Fruit fly (Drosophila melanogaster) ovary, adult (tissue): ENCODE results near the gene dyw.
A peak's percentile ranks its signal among the peaks of the same experiment; 100 is the strongest.

Experiments used
- CG17801 ChIP-seq: fragments of 200-800 bp; optimal IDR thresholded peaks from 2 replicates; lab custom pipeline; 2019; ENCODE audit warnings: missing biosample characterization, mild to moderate bottlenecking, missing genetic modification characterization, moderate library complexity; ENCODE audit not compliant: partially characterized antibody

Gene dyw

dm6 chrX:2658258-2658853 lies 35.3 kb downstream of the dyw start:
- TF ChIP-seq CG17801 = peak; percentile 5

DNA sequence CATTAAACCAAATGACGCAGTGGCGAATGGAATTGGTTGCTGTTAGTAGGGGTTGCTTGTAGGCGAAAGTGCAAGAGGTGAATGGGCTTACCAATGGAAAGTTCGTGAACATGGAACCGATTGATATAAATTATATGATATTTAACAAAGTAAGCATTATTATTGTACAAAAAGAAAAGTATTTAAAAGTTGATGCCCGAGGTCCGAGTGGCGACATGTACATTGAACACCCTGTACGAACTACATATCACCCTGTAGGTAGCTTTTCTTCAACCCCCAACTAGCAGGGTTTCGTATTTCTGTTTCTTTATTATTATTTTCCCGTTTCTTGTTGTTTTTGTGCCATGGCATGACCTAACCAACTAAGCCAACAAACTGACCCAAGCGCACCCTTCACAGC lies 36.5 kb downstream of the dyw start:
- no peak for TF ChIP-seq CG17801

DNA sequence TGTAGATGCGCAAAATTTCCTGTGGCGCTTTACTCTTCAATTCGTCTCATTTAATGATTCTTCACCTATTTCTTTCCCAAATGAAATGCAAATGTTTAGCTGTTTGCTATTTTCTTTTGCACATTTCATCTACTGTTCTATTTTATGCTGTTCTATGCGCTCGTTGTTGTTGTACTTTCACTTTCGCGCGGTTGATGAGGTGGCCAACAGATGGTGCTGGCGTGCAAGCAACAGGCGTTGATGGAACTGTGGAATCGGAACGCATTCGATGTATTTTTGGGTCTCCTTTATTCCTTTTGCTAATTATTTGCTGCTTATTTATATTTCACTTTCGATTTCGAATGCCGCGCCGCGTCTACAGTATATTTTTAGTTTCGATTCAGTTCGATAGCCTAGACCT lies 37.7 kb downstream of the dyw start:
- TF ChIP-seq CG17801 = no peak

DNA sequence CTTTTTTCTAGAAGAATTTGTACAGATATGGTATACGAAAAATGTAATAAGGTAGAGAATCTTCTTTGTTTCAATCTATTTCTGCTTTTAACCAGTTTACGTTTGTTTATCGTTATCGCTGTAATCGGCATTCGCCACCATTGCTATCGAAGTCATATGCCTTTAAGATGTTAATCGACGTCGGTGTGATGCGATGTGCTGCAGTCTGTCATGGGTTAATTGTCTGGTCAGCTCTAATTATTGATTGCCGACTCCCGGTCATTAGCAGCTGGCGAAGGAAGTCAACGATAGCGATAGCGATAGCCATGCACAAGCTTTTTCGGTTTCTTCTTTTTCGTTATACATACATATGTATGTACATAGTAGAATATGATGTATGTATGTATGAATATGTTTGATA lies 38.2 kb downstream of the dyw start:
- TF ChIP-seq CG17801 = no peak

- TF ChIP-seq CG17801 = peak; percentile 72
These were observed 40.0 kb downstream of the dyw start for dm6 chrX:2653533-2654296.

DNA sequence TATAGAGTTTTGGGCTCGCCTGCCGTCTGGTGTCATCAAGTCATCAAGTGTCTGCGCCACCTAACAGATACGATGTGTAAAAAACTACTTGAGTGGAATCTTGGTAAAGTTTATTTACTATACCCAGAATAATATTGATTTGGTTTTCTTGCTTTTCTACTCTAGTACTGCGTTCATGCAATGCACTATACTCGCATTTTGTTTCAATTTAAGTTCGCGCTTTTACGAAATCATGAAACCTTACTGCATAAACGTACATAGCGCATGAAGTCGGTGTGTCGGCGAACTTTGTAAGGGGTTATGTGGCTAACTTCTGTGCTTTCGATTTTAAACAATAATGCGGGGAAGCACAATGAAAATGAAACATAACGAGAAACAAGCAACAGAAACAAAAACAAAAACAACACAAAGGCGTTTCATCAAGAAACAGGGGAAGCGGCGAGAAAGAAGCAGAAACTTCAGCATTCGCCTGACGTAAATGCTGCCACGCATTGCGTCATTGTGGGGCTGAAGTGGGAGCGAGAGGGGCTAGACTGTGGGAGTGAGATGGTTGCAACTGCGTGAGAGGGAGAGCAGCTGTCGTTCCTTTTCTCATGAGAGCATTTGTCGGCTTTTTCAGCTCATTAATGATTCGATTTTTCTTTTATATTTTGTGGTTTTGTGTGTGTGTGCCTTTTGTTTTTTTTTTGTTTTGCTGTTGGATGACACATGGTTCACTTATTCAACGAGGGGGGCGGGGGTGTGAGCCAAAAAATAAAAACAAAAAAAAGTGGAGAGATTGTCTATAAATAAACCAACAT lies 41.4 kb downstream of the dyw start:
- no peak for TF ChIP-seq CG17801

dm6 chrX:2651128-2651527 lies 42.6 kb downstream of the dyw start:
- TF ChIP-seq CG17801 = no peak

dm6 chrX:2648959-2649358 lies 44.7 kb downstream of the dyw start:
- no peak for TF ChIP-seq CG17801

- TF ChIP-seq CG17801 = no peak
These were observed 45.6 kb downstream of the dyw start for dm6 chrX:2647950-2648613.

dm6 chrX:2647472-2647883 lies 46.2 kb downstream of the dyw start:
- TF ChIP-seq CG17801 = no peak

dm6 chrX:2646022-2646761 lies 47.5 kb downstream of the dyw start:
- TF ChIP-seq CG17801 = peak; percentile 94

DNA sequence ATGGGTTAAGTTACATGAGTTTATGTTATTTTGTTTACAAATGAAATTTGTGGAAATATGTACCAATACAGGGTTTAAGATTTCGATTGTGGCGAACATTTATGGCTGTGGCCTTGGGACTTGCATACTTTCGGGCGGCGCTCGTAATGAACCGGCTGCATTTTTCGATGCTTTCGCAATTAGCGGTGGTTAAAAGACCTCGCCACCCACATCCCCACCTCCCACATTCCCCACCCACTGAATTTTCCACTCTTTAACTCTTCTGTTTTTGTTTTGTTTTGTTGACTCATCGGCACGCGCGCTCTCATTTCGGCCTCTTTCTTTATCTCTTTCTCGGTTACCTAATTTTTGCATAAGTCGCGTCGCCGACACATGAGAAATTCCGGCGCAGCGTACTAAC lies 48.1 kb downstream of the dyw start:
- peak; percentile 58 for TF ChIP-seq CG17801
